Worm (Caenorhabditis elegans): ENCODE results near the gene srh-139.
"Not testable (repeated sequence)": the region's sequence is repeated elsewhere in the genome, so short reads cannot be mapped to it uniquely, and the experiment has no call there.

Gene srh-139

ce11 chrV:16505828-16506227 lies 22.0 kb downstream of the srh-139 start, which contains the start of gene nhr-54:
TSS of gene nhr-54 (minus strand) at chrV:16505928.
- TF ChIP-seq hmg-4 (GFP tag; optimal IDR thresholded peaks at IDR 0.05) (no peak), ama-1 (optimal IDR thresholded peaks at IDR 0.05) (no peak), tbx-37 (GFP tag; conservative IDR thresholded peaks at IDR 0.05) (no peak), pes-1 (GFP tag; IDR thresholded peaks at IDR 0.05) (no peak), ceh-13 (GFP tag; optimal IDR thresholded peaks at IDR 0.05) (no peak), flt-1 (GFP tag; IDR thresholded peaks at IDR 0.05) (no peak), tra-4 (tag; optimal IDR thresholded peaks at IDR 0.05) (no peak), B0310.2 (tag; optimal IDR thresholded peaks at IDR 0.05) (no peak), ceh-36 (tag; optimal IDR thresholded peaks at IDR 0.05) (no peak), ets-7 (tag; optimal IDR thresholded peaks at IDR 0.05) (no peak), aly-1 (tag; optimal IDR thresholded peaks at IDR 0.05) (no peak), F13C5.2 (tag; optimal IDR thresholded peaks at IDR 0.05) (no peak), sea-1 (GFP tag; conservative IDR thresholded peaks at IDR 0.05) (no peak), scrt-1 (GFP tag; IDR thresholded peaks at IDR 0.05) (no peak), tbx-11 (GFP tag; IDR thresholded peaks at IDR 0.05) (no peak), hmbx-1 (tag; optimal IDR thresholded peaks at IDR 0.05) (no peak)

ce11 chrV:16506650-16507049 lies 22.9 kb downstream of the srh-139 start:
- TF ChIP-seq hnd-1 (tag; optimal IDR thresholded peaks at IDR 0.05) (no peak), aly-1 (tag; optimal IDR thresholded peaks at IDR 0.05) (no peak), sea-1 (GFP tag; conservative IDR thresholded peaks at IDR 0.05) (no peak), B0310.2 (tag; optimal IDR thresholded peaks at IDR 0.05) (no peak), flt-1 (GFP tag; IDR thresholded peaks at IDR 0.05) (no peak), ceh-13 (GFP tag; optimal IDR thresholded peaks at IDR 0.05) (no peak), hmbx-1 (tag; optimal IDR thresholded peaks at IDR 0.05) (no peak), ets-7 (tag; optimal IDR thresholded peaks at IDR 0.05) (no peak), ceh-36 (tag; optimal IDR thresholded peaks at IDR 0.05) (no peak), scrt-1 (GFP tag; IDR thresholded peaks at IDR 0.05) (no peak), tbx-11 (GFP tag; IDR thresholded peaks at IDR 0.05) (no peak), tra-4 (tag; optimal IDR thresholded peaks at IDR 0.05) (no peak), ama-1 (optimal IDR thresholded peaks at IDR 0.05) (no peak), hmg-4 (GFP tag; optimal IDR thresholded peaks at IDR 0.05) (no peak), pes-1 (GFP tag; IDR thresholded peaks at IDR 0.05) (no peak)

ce11 chrV:16508667-16509066 lies 24.9 kb downstream of the srh-139 start, which contains the start of gene srr-3:
TSS of gene srr-3 (minus strand) at chrV:16508767.
- no peak for TF ChIP-seq scrt-1 (GFP tag; IDR thresholded peaks at IDR 0.05)
- TF ChIP-seq ets-7 (tag; optimal IDR thresholded peaks at IDR 0.05), result no peak
- no peak for TF ChIP-seq hmbx-1 (tag; optimal IDR thresholded peaks at IDR 0.05)
- no peak for TF ChIP-seq flt-1 (GFP tag; IDR thresholded peaks at IDR 0.05)
- no peak for TF ChIP-seq tbx-37 (GFP tag; conservative IDR thresholded peaks at IDR 0.05)
- no peak for TF ChIP-seq B0310.2 (tag; optimal IDR thresholded peaks at IDR 0.05)
- TF ChIP-seq sea-1 (GFP tag; conservative IDR thresholded peaks at IDR 0.05), result no peak
- no peak for TF ChIP-seq aly-1 (tag; optimal IDR thresholded peaks at IDR 0.05)
- no peak for TF ChIP-seq hmg-4 (GFP tag; optimal IDR thresholded peaks at IDR 0.05)
- no peak for TF ChIP-seq pes-1 (GFP tag; IDR thresholded peaks at IDR 0.05)
- TF ChIP-seq ama-1 (optimal IDR thresholded peaks at IDR 0.05), result no peak
- no peak for TF ChIP-seq ceh-36 (tag; optimal IDR thresholded peaks at IDR 0.05)
- TF ChIP-seq ceh-13 (GFP tag; optimal IDR thresholded peaks at IDR 0.05), result no peak
- TF ChIP-seq tbx-11 (GFP tag; IDR thresholded peaks at IDR 0.05), result no peak
- no peak for TF ChIP-seq tra-4 (tag; optimal IDR thresholded peaks at IDR 0.05)
- TF ChIP-seq hnd-1 (tag; optimal IDR thresholded peaks at IDR 0.05), result no peak
- no peak for TF ChIP-seq F13C5.2 (tag; optimal IDR thresholded peaks at IDR 0.05)

- TF ChIP-seq hmbx-1 (tag; optimal IDR thresholded peaks at IDR 0.05); scrt-1 (GFP tag; IDR thresholded peaks at IDR 0.05); F13C5.2 (tag; optimal IDR thresholded peaks at IDR 0.05): not testable (repeated sequence)
These were observed 31.4 kb downstream of the srh-139 start, which contains the start of gene F36D3.5 for ce11 chrV:16515140-16515539. TSS of gene F36D3.5 (minus strand) at chrV:16515240.

ce11 chrV:16517619-16518018 lies 33.8 kb downstream of the srh-139 start, which contains the start of gene F36D3.4:
TSS of gene F36D3.4 (minus strand) at chrV:16517719.
- TF ChIP-seq ceh-13 (GFP tag; optimal IDR thresholded peaks at IDR 0.05) (no peak), B0310.2 (tag; optimal IDR thresholded peaks at IDR 0.05) (no peak), F13C5.2 (tag; optimal IDR thresholded peaks at IDR 0.05) (no peak), scrt-1 (GFP tag; IDR thresholded peaks at IDR 0.05) (no peak), aly-1 (tag; optimal IDR thresholded peaks at IDR 0.05) (no peak), tbx-37 (GFP tag; conservative IDR thresholded peaks at IDR 0.05) (no peak), ceh-36 (tag; optimal IDR thresholded peaks at IDR 0.05) (no peak), tbx-11 (GFP tag; IDR thresholded peaks at IDR 0.05) (no peak), ets-7 (tag; optimal IDR thresholded peaks at IDR 0.05) (no peak), ama-1 (optimal IDR thresholded peaks at IDR 0.05) (no peak), tra-4 (tag; optimal IDR thresholded peaks at IDR 0.05) (no peak), hmbx-1 (tag; optimal IDR thresholded peaks at IDR 0.05) (no peak), hmg-4 (GFP tag; optimal IDR thresholded peaks at IDR 0.05) (no peak), hnd-1 (tag; optimal IDR thresholded peaks at IDR 0.05) (no peak), sea-1 (GFP tag; conservative IDR thresholded peaks at IDR 0.05) (no peak)

ce11 chrV:16522242-16522641 lies 38.5 kb downstream of the srh-139 start, which contains the start of gene srw-34:
TSS of gene srw-34 (minus strand) at chrV:16522342.
- TF ChIP-seq flt-1 (GFP tag; IDR thresholded peaks at IDR 0.05) (no peak), hmbx-1 (tag; optimal IDR thresholded peaks at IDR 0.05) (no peak), ceh-13 (GFP tag; optimal IDR thresholded peaks at IDR 0.05) (no peak), ama-1 (optimal IDR thresholded peaks at IDR 0.05) (no peak), aly-1 (tag; optimal IDR thresholded peaks at IDR 0.05) (no peak), tbx-11 (GFP tag; IDR thresholded peaks at IDR 0.05) (no peak), tbx-37 (GFP tag; conservative IDR thresholded peaks at IDR 0.05) (no peak), F13C5.2 (tag; optimal IDR thresholded peaks at IDR 0.05) (no peak), tra-4 (tag; optimal IDR thresholded peaks at IDR 0.05) (no peak), sea-1 (GFP tag; conservative IDR thresholded peaks at IDR 0.05) (no peak), pes-1 (GFP tag; IDR thresholded peaks at IDR 0.05) (no peak), ets-7 (tag; optimal IDR thresholded peaks at IDR 0.05) (no peak), scrt-1 (GFP tag; IDR thresholded peaks at IDR 0.05) (no peak), ceh-36 (tag; optimal IDR thresholded peaks at IDR 0.05) (no peak)

ce11 chrV:16526858-16527257 lies 43.1 kb downstream of the srh-139 start, which contains the start of gene F36D3.8:
TSS of gene F36D3.8 (plus strand) at chrV:16527158.
- TF ChIP-seq hmbx-1 (tag; optimal IDR thresholded peaks at IDR 0.05) (no peak), tbx-11 (GFP tag; IDR thresholded peaks at IDR 0.05) (no peak), ets-7 (tag; optimal IDR thresholded peaks at IDR 0.05) (no peak), sea-1 (GFP tag; conservative IDR thresholded peaks at IDR 0.05) (no peak), ceh-36 (tag; optimal IDR thresholded peaks at IDR 0.05) (no peak), aly-1 (tag; optimal IDR thresholded peaks at IDR 0.05) (no peak), hnd-1 (tag; optimal IDR thresholded peaks at IDR 0.05) (no peak)
